Fruit fly (Drosophila melanogaster) whole organism, adult: ENCODE results near the gene Or63a.

ENCODE experiments used
- CG11617 ChIP-seq: fragments of 200-800 bp; sonication (Bioruptor generic); optimal IDR thresholded peaks from 2 replicates; lab custom pipeline; 2017; ENCODE audit warnings: mild to moderate bottlenecking, missing biosample characterization, missing genetic modification reagents, missing genetic modification characterization
- CG1620 ChIP-seq: fragments of 200-800 bp; sonication (Bioruptor generic); optimal IDR thresholded peaks from 2 replicates; lab custom pipeline; 2016; ENCODE audit warnings: missing biosample characterization, missing genetic modification characterization
- CG33017 ChIP-seq: fragments of 200-800 bp; sonication (Bioruptor generic); optimal IDR thresholded peaks from 2 replicates; lab custom pipeline; 2018; ENCODE audit warnings: missing biosample characterization, mild to moderate bottlenecking, missing genetic modification characterization, moderate library complexity
- CG5204 ChIP-seq: fragments of 200-800 bp; sonication (Bioruptor generic); optimal IDR thresholded peaks from 2 replicates; lab custom pipeline; 2016; ENCODE audit warnings: missing biosample characterization, missing genetic modification characterization
- CG7045 ChIP-seq: fragments of 200-800 bp; sonication (Bioruptor generic); optimal IDR thresholded peaks from 2 replicates; lab custom pipeline; 2017; ENCODE audit warnings: missing biosample characterization, mild to moderate bottlenecking, missing genetic modification characterization
- CG7101 ChIP-seq: fragments of 200-800 bp; sonication (Bioruptor generic); optimal IDR thresholded peaks from 2 replicates; lab custom pipeline; 2018; ENCODE audit warnings: missing biosample characterization, mild to moderate bottlenecking, missing genetic modification characterization, moderate library complexity
- Mnt ChIP-seq: fragments of 200-800 bp; sonication (Bioruptor generic); optimal IDR thresholded peaks from 2 replicates; lab custom pipeline; 2016; ENCODE audit warnings: missing biosample characterization, mild to moderate bottlenecking, missing genetic modification characterization
- bab1 ChIP-seq: fragments of 200-800 bp; sonication (Bioruptor generic); optimal IDR thresholded peaks from 3 replicates; lab custom pipeline; 2019; ENCODE audit warnings: missing biosample characterization, mild to moderate bottlenecking, missing genetic modification characterization, moderate library complexity
- cnc ChIP-seq, 2 experiments: fragments of >200 bp; optimal IDR thresholded peaks; 2 replicates each; lab custom pipeline; 2017
- kay ChIP-seq: fragments of 200-800 bp; sonication (Bioruptor generic); peaks from one replicate; lab custom pipeline; 2016; ENCODE audit warnings: missing biosample characterization, missing genetic modification characterization, borderline replicate concordance
- ovo ChIP-seq: fragments of 200-800 bp; sonication (Bioruptor generic); optimal IDR thresholded peaks from 2 replicates; lab custom pipeline; 2016; ENCODE audit warnings: missing biosample characterization, missing genetic modification characterization
- pad ChIP-seq: fragments of 200-800 bp; sonication (Bioruptor generic); optimal IDR thresholded peaks from 3 replicates; lab custom pipeline; 2017; ENCODE audit warnings: missing biosample characterization, missing genetic modification characterization, mild to moderate bottlenecking, moderate library complexity, missing genetic modification reagents
- toe ChIP-seq: fragments of 200-800 bp; sonication (Bioruptor generic); optimal IDR thresholded peaks from 2 replicates; lab custom pipeline; 2016; ENCODE audit warnings: missing biosample characterization, missing genetic modification characterization

dm6 chr3L:2994872-2995271 is 33.5 kb downstream of the Or63a start, which contains the start of gene CG2113:
- TF ChIP-seq kay (GFP tag; lab: Kevin White, UChicago) = no peak
- no peak for TF ChIP-seq bab1
- no peak for TF ChIP-seq CG33017 (tag; lab: Kevin White, UChicago)
- TF ChIP-seq CG7045 (GFP tag; lab: Kevin White, UChicago) = no peak
- TF ChIP-seq CG11617 (GFP tag; lab: Kevin White, UChicago) = no peak
- no peak for TF ChIP-seq toe (GFP tag; lab: Kevin White, UChicago)
- TF ChIP-seq CG1620 = no peak
- TF ChIP-seq cnc (optimal IDR thresholded peaks at IDR 0.05; lab: Kevin White, UChicago) = no peak
- no peak for TF ChIP-seq CG7101 (tag; lab: Kevin White, UChicago)
- no peak for TF ChIP-seq Mnt (GFP tag; lab: Kevin White, UChicago)
- TF ChIP-seq pad = no peak
- no peak for TF ChIP-seq CG5204 (GFP tag; lab: Kevin White, UChicago)
- TF ChIP-seq ovo = no peak
